Fruit fly (Drosophila melanogaster) whole organism, embryonic: Measurements from ENCODE around the gene Rfx.

Source experiments
- Atf6 ChIP-seq: fragments of 200-800 bp; sonication (Bioruptor generic); IDR thresholded peaks from 2 replicates; pipeline ENCODE4 v1.3.6; 2022; ENCODE audit warnings: missing biosample characterization, missing genetic modification characterization
- BEAF-32 ChIP-seq: fragments of 200-800 bp; sonication (Bioruptor generic); optimal IDR thresholded peaks from 3 replicates; lab custom pipeline; 2017; ENCODE audit warnings: missing biosample characterization, missing genetic modification characterization, mild to moderate bottlenecking, moderate library complexity, missing genetic modification reagents
- CG11723 ChIP-seq: fragments of 200-800 bp; sonication (Bioruptor generic); optimal IDR thresholded peaks from 2 replicates; lab custom pipeline; 2017; ENCODE audit warnings: missing biosample characterization, mild to moderate bottlenecking, missing genetic modification characterization
- CG13287 ChIP-seq: fragments of 200-800 bp; sonication (Bioruptor generic); IDR thresholded peaks from 2 replicates; pipeline ENCODE4 v1.3.6; 2022; ENCODE audit warnings: missing biosample characterization, missing genetic modification characterization; ENCODE audit not compliant: partially characterized antibody
- CG14050 ChIP-seq: fragments of 200-800 bp; sonication (Bioruptor generic); IDR thresholded peaks from 3 replicates; pipeline ENCODE4 v1.3.6; 2022; ENCODE audit warnings: missing biosample characterization, missing genetic modification characterization
- CG14860 ChIP-seq: fragments of 200-800 bp; sonication (Bioruptor generic); IDR thresholded peaks from 3 replicates; pipeline ENCODE4 v1.3.6; 2022; ENCODE audit warnings: missing biosample characterization, missing genetic modification characterization; ENCODE audit not compliant: partially characterized antibody
- CG1647 ChIP-seq: fragments of 200-800 bp; sonication (Bioruptor generic); optimal IDR thresholded peaks from 3 replicates; lab custom pipeline; 2016; ENCODE audit warnings: missing biosample characterization, missing genetic modification characterization
- CG2889 ChIP-seq: fragments of 200-800 bp; sonication (Bioruptor generic); IDR thresholded peaks from 3 replicates; pipeline ENCODE4 v1.3.6; 2022; ENCODE audit warnings: missing biosample characterization, missing genetic modification characterization
- CG30020 ChIP-seq: fragments of 200-800 bp; optimal IDR thresholded peaks from 2 replicates; lab custom pipeline; 2019; ENCODE audit warnings: missing biosample characterization, mild to moderate bottlenecking, missing genetic modification characterization, moderate library complexity
- CG30403 ChIP-seq: fragments of 200-800 bp; sonication (Bioruptor generic); optimal IDR thresholded peaks from 3 replicates; lab custom pipeline; 2016; ENCODE audit warnings: missing biosample characterization, missing genetic modification characterization
- CG32767 ChIP-seq: fragments of 200-800 bp; sonication (Bioruptor generic); IDR thresholded peaks from 2 replicates; pipeline ENCODE4 v1.3.6; 2022; ENCODE audit warnings: missing biosample characterization, missing genetic modification characterization
- CG3847 ChIP-seq: fragments of 200-800 bp; sonication (Bioruptor generic); IDR thresholded peaks from 2 replicates; pipeline ENCODE4 v1.3.6; 2022; ENCODE audit warnings: missing biosample characterization, missing genetic modification characterization
- CG4820 ChIP-seq: fragments of 200-800 bp; sonication (Bioruptor generic); optimal IDR thresholded peaks from 3 replicates; lab custom pipeline; 2016; ENCODE audit warnings: missing biosample characterization, missing genetic modification characterization
- CG6791 ChIP-seq: fragments of 200-800 bp; sonication (Bioruptor generic); IDR thresholded peaks from 3 replicates; pipeline ENCODE4 v1.3.6; 2022; ENCODE audit warnings: missing biosample characterization, missing genetic modification characterization; ENCODE audit not compliant: partially characterized antibody
- CG7372 ChIP-seq: fragments of 200-800 bp; sonication (Bioruptor generic); IDR thresholded peaks from 2 replicates; pipeline ENCODE4 v1.3.6; 2022; ENCODE audit warnings: missing biosample characterization, missing genetic modification characterization
- CG7963 ChIP-seq: fragments of 200-800 bp; sonication (Bioruptor generic); IDR thresholded peaks from 3 replicates; pipeline ENCODE4 v1.3.6; 2022; ENCODE audit warnings: missing biosample characterization, missing genetic modification characterization; ENCODE audit not compliant: partially characterized antibody
- CHES-1-like ChIP-seq: fragments of 200-800 bp; sonication (Bioruptor generic); optimal IDR thresholded peaks from 2 replicates; lab custom pipeline; 2016; ENCODE audit warnings: missing biosample characterization, missing genetic modification characterization
- Drgx ChIP-seq: fragments of 200-800 bp; sonication (Bioruptor generic); IDR thresholded peaks from 2 replicates; pipeline ENCODE4 v1.3.6; 2022; ENCODE audit warnings: missing biosample characterization, missing genetic modification characterization
- Ets97D ChIP-seq: fragments of 200-800 bp; sonication (Bioruptor generic); optimal IDR thresholded peaks from 3 replicates; lab custom pipeline; 2016; ENCODE audit warnings: missing biosample characterization, missing genetic modification characterization
- HLH54F ChIP-seq: fragments of 200-800 bp; sonication (Bioruptor generic); optimal IDR thresholded peaks from 3 replicates; lab custom pipeline; 2016; ENCODE audit warnings: missing biosample characterization, missing genetic modification characterization
- Myb ChIP-seq: fragments of 200-800 bp; sonication (Bioruptor generic); optimal IDR thresholded peaks from 2 replicates; lab custom pipeline; 2016; ENCODE audit warnings: missing biosample characterization, missing genetic modification characterization
- Neu2 ChIP-seq: fragments of 200-800 bp; sonication (Bioruptor generic); optimal IDR thresholded peaks from 3 replicates; lab custom pipeline; 2016; ENCODE audit warnings: missing biosample characterization, missing genetic modification characterization, borderline replicate concordance
- Nf-YB ChIP-seq: fragments of 200-800 bp; sonication (Bioruptor generic); optimal IDR thresholded peaks from 3 replicates; lab custom pipeline; 2019; ENCODE audit warnings: missing biosample characterization, mild to moderate bottlenecking, missing genetic modification characterization, moderate library complexity
- Oli ChIP-seq: fragments of 200-800 bp; sonication (Bioruptor generic); optimal IDR thresholded peaks from 2 replicates; lab custom pipeline; 2018; ENCODE audit warnings: missing biosample characterization, mild to moderate bottlenecking, missing genetic modification characterization, moderate library complexity
- Optix ChIP-seq: fragments of 200-800 bp; sonication (Bioruptor generic); IDR thresholded peaks from 3 replicates; pipeline ENCODE4 v1.3.6; 2022; ENCODE audit warnings: missing biosample characterization, missing genetic modification characterization
- Six4 ChIP-seq: fragments of 200-800 bp; sonication (Bioruptor generic); optimal IDR thresholded peaks from 2 replicates; lab custom pipeline; 2016; ENCODE audit warnings: missing biosample characterization, missing genetic modification characterization
- Sox102F ChIP-seq: fragments of 200-800 bp; sonication (Bioruptor generic); optimal IDR thresholded peaks from 2 replicates; lab custom pipeline; 2018; ENCODE audit warnings: missing biosample characterization, mild to moderate bottlenecking, missing genetic modification characterization, moderate library complexity
- Ssrp ChIP-seq: fragments of 200-800 bp; sonication (Bioruptor generic); optimal IDR thresholded peaks from 2 replicates; lab custom pipeline; 2018; ENCODE audit warnings: missing biosample characterization, mild to moderate bottlenecking, missing genetic modification characterization, moderate library complexity
- ato ChIP-seq: fragments of 200-800 bp; sonication (Bioruptor generic); IDR thresholded peaks from 2 replicates; pipeline ENCODE4 v1.3.6; 2022; ENCODE audit warnings: missing biosample characterization, missing genetic modification characterization; ENCODE audit not compliant: partially characterized antibody
- dati ChIP-seq: fragments of 200-800 bp; sonication (Bioruptor generic); IDR thresholded peaks from 2 replicates; pipeline ENCODE4 v1.3.6; 2022; ENCODE audit warnings: missing biosample characterization, missing genetic modification characterization
- gt ChIP-seq: fragments of 200-800 bp; sonication (Bioruptor generic); IDR thresholded peaks from 2 replicates; pipeline ENCODE4 v1.3.6; 2022; ENCODE audit warnings: missing biosample characterization, missing genetic modification characterization
- kah ChIP-seq: fragments of 200-800 bp; sonication (Bioruptor generic); optimal IDR thresholded peaks from 2 replicates; lab custom pipeline; 2018; ENCODE audit warnings: missing biosample characterization, mild to moderate bottlenecking, missing genetic modification characterization
- lov ChIP-seq, 2 experiments: fragments of 200-800 bp in 1 of 2; fragments of >200 bp in 1 of 2; sonication (Bioruptor generic) in 1 of 2; IDR thresholded peaks in 1 of 2; optimal IDR thresholded peaks in 1 of 2; 2 replicates in 1 of 2; 3 replicates in 1 of 2; pipeline versions ENCODE4 v1.3.6 to Lab custom; 2017 to 2022; ENCODE audit warnings: missing biosample characterization in 1 of 2, missing genetic modification characterization in 1 of 2
- oc ChIP-seq: fragments of 200-800 bp; sonication (Bioruptor generic); optimal IDR thresholded peaks from 2 replicates; lab custom pipeline; 2018; ENCODE audit warnings: missing biosample characterization, mild to moderate bottlenecking, missing genetic modification characterization, moderate library complexity
- otp ChIP-seq: fragments of 200-800 bp; sonication (Bioruptor generic); IDR thresholded peaks from 3 replicates; pipeline ENCODE4, ENCODE4 v1.3.6; 2022; ENCODE audit warnings: missing biosample characterization, missing genetic modification characterization
- p53 ChIP-seq: fragments of 200-800 bp; sonication (Bioruptor generic); optimal IDR thresholded peaks from 2 replicates; lab custom pipeline; 2016; ENCODE audit warnings: missing biosample characterization, missing genetic modification characterization
- seq ChIP-seq: fragments of 200-800 bp; sonication (Bioruptor generic); IDR thresholded peaks from 2 replicates; pipeline ENCODE4 v1.3.6; 2022; ENCODE audit warnings: missing biosample characterization, missing genetic modification characterization
- sima ChIP-seq: fragments of 200-800 bp; sonication (Bioruptor generic); optimal IDR thresholded peaks from 2 replicates; lab custom pipeline; 2016; ENCODE audit warnings: missing biosample characterization, missing genetic modification characterization
- sisA ChIP-seq: fragments of 200-800 bp; sonication (Bioruptor generic); IDR thresholded peaks from 2 replicates; pipeline ENCODE4 v1.3.6; 2022; ENCODE audit warnings: missing biosample characterization, missing genetic modification characterization
- zfh2 ChIP-seq: fragments of 200-800 bp; sonication (Bioruptor generic); optimal IDR thresholded peaks from 2 replicates; lab custom pipeline; 2016; ENCODE audit warnings: missing biosample characterization, missing genetic modification characterization

Rfx gene

DNA sequence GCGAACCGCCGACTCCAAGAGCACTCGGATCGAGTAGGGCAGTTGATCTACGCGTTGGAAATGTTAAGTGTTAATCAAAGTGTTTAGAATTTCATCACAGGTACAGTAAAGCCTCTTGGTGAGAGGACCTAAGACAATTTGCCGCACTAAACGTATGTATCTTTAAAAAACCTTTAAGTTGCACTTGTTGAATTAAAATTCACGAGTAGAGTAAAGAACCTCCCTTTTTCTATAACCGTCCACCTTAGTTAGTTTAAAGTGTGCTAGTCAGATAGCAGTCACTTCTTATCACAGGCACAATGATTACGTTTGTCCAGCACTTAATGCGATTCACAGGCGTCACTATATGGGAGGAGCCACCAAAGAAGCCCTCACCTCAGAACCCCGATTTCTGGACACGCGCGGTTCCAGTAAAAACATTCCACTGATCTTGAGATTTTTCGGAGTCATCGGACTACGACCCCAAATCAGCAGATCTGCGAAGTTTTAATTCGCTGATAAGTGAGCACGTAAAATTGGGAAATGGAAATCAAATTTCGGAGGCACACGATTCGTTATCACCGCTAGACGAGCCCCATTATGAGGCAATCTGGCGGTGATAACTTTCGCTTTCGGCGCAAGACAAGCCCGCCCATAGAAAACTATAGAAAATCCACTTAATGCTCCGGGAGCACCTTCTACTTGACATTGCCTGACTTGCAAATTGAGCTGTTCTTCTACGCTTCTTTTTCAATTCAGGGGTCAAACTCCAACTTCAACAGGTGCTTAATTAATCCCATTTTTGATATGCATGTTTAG, 34.1 kb upstream of the Rfx start (continued):
- TF ChIP-seq CG2889 (GFP tag; lab: Robert Waterston, UW) (no peak), zfh2 (GFP tag; lab: Kevin White, UChicago) (peak; percentile 52), CG14050 (GFP tag; lab: Robert Waterston, UW) (no peak), Ssrp (tag; lab: Kevin White, UChicago) (no peak), Optix (GFP tag; lab: Robert Waterston, UW) (no peak), CHES-1-like (no peak), seq (GFP tag; lab: Robert Waterston, UW) (0 out of 2 replicates have a peak, but pooled peaks have one; percentile 38), CG7963 (GFP tag; lab: Robert Waterston, UW) (no peak), CG30403 (GFP tag; lab: Kevin White, UChicago) (peak; percentile 9), gt (GFP tag; lab: Robert Waterston, UW) (no peak), p53 (GFP tag; lab: Kevin White, UChicago) (no peak), CG14860 (GFP tag; lab: Robert Waterston, UW) (no peak), CG30020 (no peak), Ets97D (GFP tag; lab: Kevin White, UChicago) (no peak), otp (GFP tag; lab: Robert Waterston, UW) (no peak), Sox102F (GFP tag; lab: Kevin White, UChicago) (no peak), Myb (GFP tag; lab: Kevin White, UChicago) (peak; percentile 27), Nf-YB (GFP tag; lab: Kevin White, UChicago) (no peak), CG32767 (GFP tag; lab: Robert Waterston, UW) (no peak), Six4 (no peak), CG3847 (GFP tag; lab: Robert Waterston, UW) (no peak), CG7372 (GFP tag; lab: Robert Waterston, UW) (peak; percentile 17; the same call in 1 of the 2 replicates), lov (optimal IDR thresholded peaks at IDR 0.05; lab: Kevin White, UChicago) (no peak), lov (GFP tag; IDR thresholded peaks at IDR 0.05; lab: Robert Waterston, UW) (no peak), BEAF-32 (no peak), CG11723 (GFP tag; lab: Kevin White, UChicago) (no peak), CG1647 (GFP tag; lab: Kevin White, UChicago) (no peak), Atf6 (GFP tag; lab: Robert Waterston, UW) (0 out of 2 replicates have a peak, but pooled peaks have one; percentile 36), sima (GFP tag; lab: Kevin White, UChicago) (no peak), CG13287 (GFP tag; lab: Robert Waterston, UW) (no peak), CG6791 (no peak), oc (tag; lab: Kevin White, UChicago) (no peak), Oli (tag; lab: Kevin White, UChicago) (no peak), CG4820 (GFP tag; lab: Kevin White, UChicago) (peak; percentile 14), Drgx (GFP tag; lab: Robert Waterston, UW) (peak; percentile 68), HLH54F (no peak), dati (no peak), sisA (no peak; the same call in 1 of the 2 replicates), kah (GFP tag; lab: Kevin White, UChicago) (no peak), ato (no peak), Neu2 (GFP tag; lab: Kevin White, UChicago) (no peak)
